Worm (Caenorhabditis elegans) whole organism, mixed stage, embryonic: ENCODE data around the gene ints-6.

Source experiments
- M03D4.4 ChIP-seq: sonication (generic microtip); optimal IDR thresholded peaks from 2 replicates; lab custom pipeline; 2017; ENCODE audit warnings: mild to moderate bottlenecking, missing genetic modification characterization, missing compliant biosample characterization
- blmp-1 ChIP-seq: fragments of 150-350 bp; optimal IDR thresholded peaks from 2 replicates; lab custom pipeline; 2014; ENCODE audit warnings: missing biosample characterization, missing genetic modification characterization
- ceh-39 ChIP-seq: fragments of 150-350 bp; optimal IDR thresholded peaks from 2 replicates; lab custom pipeline; 2014; ENCODE audit warnings: missing biosample characterization, missing genetic modification characterization
- ceh-43 ChIP-seq: fragments of 200-800 bp; sonication (Bioruptor generic); optimal IDR thresholded peaks from 2 replicates; lab custom pipeline; 2018; ENCODE audit warnings: mild to moderate bottlenecking, missing genetic modification characterization, moderate library complexity, missing compliant biosample characterization
- ces-1 ChIP-seq: fragments of 150-350 bp; optimal IDR thresholded peaks from 2 replicates; lab custom pipeline; 2014; ENCODE audit warnings: missing biosample characterization, missing genetic modification reagents, missing genetic modification characterization
- cnd-1 ChIP-seq: fragments of 200-800 bp; sonication (Bioruptor generic); optimal IDR thresholded peaks from 2 replicates; lab custom pipeline; 2018; ENCODE audit warnings: mild to moderate bottlenecking, missing genetic modification characterization, missing compliant biosample characterization
- drap-1 ChIP-seq: fragments of 200-800 bp; sonication (Bioruptor generic); optimal IDR thresholded peaks from 3 replicates; lab custom pipeline; 2018; ENCODE audit warnings: mild to moderate bottlenecking, missing genetic modification characterization, missing compliant biosample characterization
- elt-1 ChIP-seq: sonication (generic microtip); optimal IDR thresholded peaks from 2 replicates; lab custom pipeline; 2017; ENCODE audit warnings: missing genetic modification characterization, mild to moderate bottlenecking, missing compliant biosample characterization, antibody characterized with exemption, moderate library complexity, borderline replicate concordance; ENCODE audit not compliant: insufficient read depth
- elt-3 ChIP-seq: fragments of 150-350 bp; optimal IDR thresholded peaks from 2 replicates; lab custom pipeline; 2014; ENCODE audit warnings: missing biosample characterization, missing genetic modification characterization
- flh-1 ChIP-seq: fragments of 200-800 bp; sonication (Bioruptor generic); optimal IDR thresholded peaks from 2 replicates; lab custom pipeline; 2018; ENCODE audit warnings: mild to moderate bottlenecking, missing genetic modification characterization, moderate library complexity, missing compliant biosample characterization
- ham-2 ChIP-seq: fragments of 200-800 bp; sonication (Bioruptor generic); optimal IDR thresholded peaks from 2 replicates; lab custom pipeline; 2018; ENCODE audit warnings: mild to moderate bottlenecking, missing genetic modification characterization, missing compliant biosample characterization
- hlh-1 ChIP-seq: fragments of 150-350 bp; optimal IDR thresholded peaks from 2 replicates; lab custom pipeline; 2014; ENCODE audit warnings: missing biosample characterization, missing genetic modification reagents, missing genetic modification characterization
- lin-13 ChIP-seq: fragments of 150-350 bp; optimal IDR thresholded peaks from 2 replicates; lab custom pipeline; 2014; ENCODE audit warnings: missing biosample characterization, missing genetic modification characterization
- lin-32 ChIP-seq: fragments of 200-800 bp; sonication (Bioruptor generic); optimal IDR thresholded peaks from 2 replicates; lab custom pipeline; 2018; ENCODE audit warnings: mild to moderate bottlenecking, missing genetic modification characterization, missing compliant biosample characterization
- lsy-2 ChIP-seq: fragments of 150-350 bp; optimal IDR thresholded peaks from 2 replicates; lab custom pipeline; 2014; ENCODE audit warnings: missing biosample characterization, missing genetic modification characterization
- mab-5 ChIP-seq: fragments of 150-350 bp; optimal IDR thresholded peaks from 2 replicates; lab custom pipeline; 2014; ENCODE audit warnings: missing biosample characterization, missing genetic modification characterization
- mep-1 ChIP-seq: fragments of 150-350 bp; optimal IDR thresholded peaks from 2 replicates; lab custom pipeline; 2017; ENCODE audit warnings: missing biosample characterization, missing genetic modification reagents, missing genetic modification characterization, inconsistent platforms
- nhr-12 ChIP-seq: fragments of 150-350 bp; optimal IDR thresholded peaks from 2 replicates; lab custom pipeline; 2014; ENCODE audit warnings: missing biosample characterization, missing genetic modification characterization
- nhr-2 ChIP-seq: fragments of 150-350 bp; optimal IDR thresholded peaks from 2 replicates; lab custom pipeline; 2014; ENCODE audit warnings: missing biosample characterization, missing genetic modification characterization
- nhr-237 ChIP-seq: fragments of 150-350 bp; optimal IDR thresholded peaks from 2 replicates; lab custom pipeline; 2014; ENCODE audit warnings: missing biosample characterization, missing genetic modification characterization
- nhr-28 ChIP-seq: fragments of 150-350 bp; optimal IDR thresholded peaks from 2 replicates; lab custom pipeline; 2014; ENCODE audit warnings: missing biosample characterization, missing genetic modification characterization
- pha-4 ChIP-seq: fragments of 150-350 bp; optimal IDR thresholded peaks from 2 replicates; lab custom pipeline; 2018; ENCODE audit warnings: missing biosample characterization, missing genetic modification reagents, missing genetic modification characterization
- sem-2 ChIP-seq: fragments of 200-800 bp; sonication (Bioruptor generic); optimal IDR thresholded peaks from 2 replicates; lab custom pipeline; 2018; ENCODE audit warnings: mild to moderate bottlenecking, missing genetic modification characterization, missing compliant biosample characterization
- snpc-4 ChIP-seq: fragments of 150-350 bp; optimal IDR thresholded peaks from 2 replicates; lab custom pipeline; 2014; ENCODE audit warnings: missing biosample characterization, missing genetic modification characterization
- sptf-1 ChIP-seq: sonication (generic microtip); optimal IDR thresholded peaks from 2 replicates; lab custom pipeline; 2017; ENCODE audit warnings: mild to moderate bottlenecking, missing genetic modification characterization, moderate library complexity, missing compliant biosample characterization
- tbx-8 ChIP-seq: fragments of 200-800 bp; sonication (Bioruptor generic); optimal IDR thresholded peaks from 2 replicates; lab custom pipeline; 2018; ENCODE audit warnings: mild to moderate bottlenecking, missing genetic modification characterization, moderate library complexity, missing compliant biosample characterization
- unc-120 ChIP-seq: sonication (generic microtip); optimal IDR thresholded peaks from 2 replicates; lab custom pipeline; 2017; ENCODE audit warnings: missing genetic modification characterization, missing compliant biosample characterization; ENCODE audit not compliant: poor library complexity, severe bottlenecking
- unc-62 ChIP-seq: fragments of 150-350 bp; optimal IDR thresholded peaks from 2 replicates; lab custom pipeline; 2014; ENCODE audit warnings: missing biosample characterization, missing genetic modification reagents, missing genetic modification characterization
- zip-8 ChIP-seq: fragments of 150-350 bp; optimal IDR thresholded peaks from 2 replicates; lab custom pipeline; 2014; ENCODE audit warnings: missing biosample characterization, missing genetic modification characterization
- ztf-11 ChIP-seq: fragments of 150-350 bp; optimal IDR thresholded peaks from 2 replicates; lab custom pipeline; 2014; ENCODE audit warnings: missing biosample characterization, missing genetic modification characterization

Gene ints-6

ce11 chrIV:8730469-8730868 is 38.9 kb downstream of the ints-6 start, which contains the start of gene F21D5.3:
F21D5.3 (plus strand) TSS chrIV:8730815.
- TF ChIP-seq tbx-8 (GFP tag; lab: Kevin White, UChicago) (no peak), sem-2 (GFP tag; lab: Kevin White, UChicago) (no peak), lin-32 (no peak), ceh-39 (tag; lab: Kevin White, UChicago) (no peak), elt-1 (tag; lab: Kevin White, UChicago) (no peak), M03D4.4 (tag; lab: Kevin White, UChicago) (no peak), nhr-237 (tag; lab: Kevin White, UChicago) (no peak), nhr-2 (tag; lab: Kevin White, UChicago) (no peak), blmp-1 (tag; lab: Kevin White, UChicago) (no peak), ham-2 (GFP tag; lab: Kevin White, UChicago) (no peak), flh-1 (no peak), lsy-2 (tag; lab: Kevin White, UChicago) (no peak), snpc-4 (tag; lab: Kevin White, UChicago) (no peak), hlh-1 (tag; lab: Kevin White, UChicago) (no peak), zip-8 (tag; lab: Kevin White, UChicago) (no peak)

ce11 chrIV:8737354-8737753 is 45.8 kb downstream of the ints-6 start:
- TF ChIP-seq ceh-43 (GFP tag; lab: Kevin White, UChicago) = no peak
- TF ChIP-seq hlh-1 (tag; lab: Kevin White, UChicago) = peak; percentile 11
- peak; percentile 10 for TF ChIP-seq unc-120 (tag; lab: Kevin White, UChicago)
- no peak for TF ChIP-seq mab-5 (tag; lab: Kevin White, UChicago)
- TF ChIP-seq elt-1 (tag; lab: Kevin White, UChicago) = no peak
- TF ChIP-seq pha-4 (tag; lab: Kevin White, UChicago) = peak; percentile 35
- TF ChIP-seq blmp-1 (tag; lab: Kevin White, UChicago) = no peak
- TF ChIP-seq lsy-2 (tag; lab: Kevin White, UChicago) = no peak
- TF ChIP-seq nhr-12 = no peak
- TF ChIP-seq cnd-1 (tag; lab: Kevin White, UChicago) = no peak

- TF ChIP-seq mep-1 (no peak), nhr-28 (tag; lab: Kevin White, UChicago) (no peak), ces-1 (GFP tag; lab: Kevin White, UChicago) (no peak), snpc-4 (tag; lab: Kevin White, UChicago) (no peak), tbx-8 (GFP tag; lab: Kevin White, UChicago) (no peak), unc-120 (tag; lab: Kevin White, UChicago) (no peak), ztf-11 (no peak)
Observed at ce11 chrIV:8737787-8738186, 46.2 kb downstream of the ints-6 start, which contains the start of gene F21D5.4. F21D5.4 (plus strand) TSS chrIV:8738087.

DNA sequence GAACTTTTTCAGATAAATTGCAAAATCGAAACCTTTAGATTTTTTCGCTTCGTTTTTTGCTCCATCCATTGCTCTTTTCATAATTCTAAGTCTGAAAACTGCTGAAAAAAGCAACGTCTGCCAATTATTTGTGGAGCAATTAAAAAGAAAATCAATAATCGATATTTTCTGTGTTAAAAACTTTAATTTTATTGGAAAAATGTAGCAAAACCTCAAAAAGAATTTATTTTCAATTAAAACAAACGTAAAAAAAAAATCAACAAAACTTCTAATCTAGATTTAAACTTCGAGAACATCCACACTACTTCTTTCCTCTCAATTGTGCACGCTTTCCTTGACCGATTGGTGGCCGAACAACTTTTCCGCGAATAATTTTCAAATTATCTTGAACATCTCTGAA is 47.7 kb downstream of the ints-6 start, which contains the start of gene F21D5.5:
Gene F21D5.5 (minus strand): TSS at position 101 of the 400 bp plus-strand sequence.
- TF ChIP-seq mab-5 (tag; lab: Kevin White, UChicago) (no peak), hlh-1 (tag; lab: Kevin White, UChicago) (no peak), drap-1 (GFP tag; lab: Kevin White, UChicago) (no peak), pha-4 (tag; lab: Kevin White, UChicago) (no peak), ces-1 (GFP tag; lab: Kevin White, UChicago) (no peak), nhr-12 (no peak)

DNA sequence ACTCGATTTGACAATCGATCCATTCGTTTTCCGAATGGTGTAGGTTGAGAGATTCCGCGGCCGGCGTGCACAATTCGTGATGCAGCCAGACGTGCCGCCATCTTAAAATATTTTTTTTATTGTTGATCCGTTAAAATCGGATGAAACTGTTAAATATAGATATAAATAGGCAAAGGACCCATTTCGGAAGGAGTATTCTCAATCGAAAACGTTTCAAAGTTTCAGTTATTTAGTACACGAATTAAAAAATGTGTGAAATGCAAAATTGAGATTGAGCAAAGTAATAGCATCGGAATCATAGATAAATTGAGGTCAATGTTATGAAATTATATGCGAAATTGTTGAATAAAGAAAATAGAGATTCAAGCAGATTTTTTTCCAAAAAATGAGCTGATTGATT is 48.4 kb downstream of the ints-6 start, which contains the start of gene mrps-33:
Gene mrps-33 (minus strand): TSS at position 101 of the 400 bp plus-strand sequence.
- TF ChIP-seq zip-8 (tag; lab: Kevin White, UChicago) (no peak), sptf-1 (no peak), elt-3 (no peak), mep-1 (no peak), lin-13 (no peak), sem-2 (GFP tag; lab: Kevin White, UChicago) (no peak), nhr-28 (tag; lab: Kevin White, UChicago) (no peak), unc-62 (GFP tag; lab: Kevin White, UChicago) (no peak), blmp-1 (tag; lab: Kevin White, UChicago) (no peak), pha-4 (tag; lab: Kevin White, UChicago) (no peak)
